Worm (Caenorhabditis elegans) whole organism, early embryonic: ENCODE measurements around the gene F28A10.8.

Experiments used
- B0310.2 ChIP-seq: sonication (generic microtip); optimal IDR thresholded peaks from 2 replicates; lab custom pipeline; 2016; ENCODE audit warnings: mild to moderate bottlenecking, missing genetic modification characterization, missing compliant biosample characterization
- F13C5.2 ChIP-seq: sonication (generic microtip); optimal IDR thresholded peaks from 2 replicates; lab custom pipeline; 2017; ENCODE audit warnings: mild to moderate bottlenecking, missing genetic modification characterization, inconsistent platforms, missing compliant biosample characterization
- aly-1 ChIP-seq: sonication (generic microtip); optimal IDR thresholded peaks from 2 replicates; lab custom pipeline; 2016; ENCODE audit warnings: missing genetic modification characterization, missing compliant biosample characterization
- ama-1 ChIP-seq: fragments of 150-350 bp; optimal IDR thresholded peaks from 2 replicates; lab custom pipeline; 2014
- ceh-13 ChIP-seq: fragments of 200-800 bp; sonication (Bioruptor generic); optimal IDR thresholded peaks from 2 replicates; lab custom pipeline; 2018; ENCODE audit warnings: mild to moderate bottlenecking, missing genetic modification characterization, missing compliant biosample characterization
- ceh-36 ChIP-seq: sonication (generic microtip); optimal IDR thresholded peaks from 2 replicates; lab custom pipeline; 2016; ENCODE audit warnings: missing genetic modification characterization, inconsistent platforms, missing compliant biosample characterization
- ets-7 ChIP-seq: sonication (generic microtip); optimal IDR thresholded peaks from 2 replicates; lab custom pipeline; 2016; ENCODE audit warnings: missing genotype, missing genetic modification characterization, missing compliant biosample characterization
- flt-1 ChIP-seq: fragments of 200-800 bp; sonication (Bioruptor generic); IDR thresholded peaks from 2 replicates; pipeline ENCODE4 v1.3.6; 2022; ENCODE audit warnings: missing genetic modification characterization, missing compliant biosample characterization
- hmbx-1 ChIP-seq: sonication (generic microtip); optimal IDR thresholded peaks from 2 replicates; lab custom pipeline; 2016; ENCODE audit warnings: mild to moderate bottlenecking, missing genetic modification characterization, missing compliant biosample characterization
- hmg-4 ChIP-seq: fragments of 200-800 bp; sonication (Bioruptor generic); optimal IDR thresholded peaks from 2 replicates; lab custom pipeline; 2018; ENCODE audit warnings: mild to moderate bottlenecking, missing genetic modification characterization, missing compliant biosample characterization
- hnd-1 ChIP-seq: sonication (generic microtip); optimal IDR thresholded peaks from 2 replicates; lab custom pipeline; 2016; ENCODE audit warnings: missing genetic modification characterization, missing compliant biosample characterization
- pes-1 ChIP-seq: fragments of 200-800 bp; sonication (Bioruptor generic); IDR thresholded peaks from 2 replicates; pipeline ENCODE4 v1.3.6; 2022; ENCODE audit warnings: missing genetic modification reagents, missing genetic modification characterization, missing compliant biosample characterization
- scrt-1 ChIP-seq: fragments of 200-800 bp; sonication (Bioruptor generic); IDR thresholded peaks from 2 replicates; pipeline ENCODE4 v1.3.6; 2022; ENCODE audit warnings: missing genetic modification characterization, missing compliant biosample characterization
- sea-1 ChIP-seq: fragments of 200-800 bp; sonication (Bioruptor generic); conservative IDR thresholded peaks from 2 replicates; pipeline ENCODE4 v1.3.6; 2022; ENCODE audit warnings: missing genetic modification characterization, missing compliant biosample characterization
- tbx-11 ChIP-seq: fragments of 200-800 bp; sonication (Bioruptor generic); IDR thresholded peaks from 2 replicates; pipeline ENCODE4 v1.3.6; 2022; ENCODE audit warnings: missing genetic modification characterization, missing compliant biosample characterization
- tbx-37 ChIP-seq: fragments of 200-800 bp; sonication (Bioruptor generic); conservative IDR thresholded peaks from 2 replicates; pipeline ENCODE4 v1.3.6; 2022; ENCODE audit warnings: missing genetic modification reagents, missing genetic modification characterization, missing compliant biosample characterization
- tra-4 ChIP-seq: sonication (generic microtip); optimal IDR thresholded peaks from 2 replicates; lab custom pipeline; 2017; ENCODE audit warnings: missing genetic modification characterization, missing compliant biosample characterization

The F28A10.8 gene

DNA sequence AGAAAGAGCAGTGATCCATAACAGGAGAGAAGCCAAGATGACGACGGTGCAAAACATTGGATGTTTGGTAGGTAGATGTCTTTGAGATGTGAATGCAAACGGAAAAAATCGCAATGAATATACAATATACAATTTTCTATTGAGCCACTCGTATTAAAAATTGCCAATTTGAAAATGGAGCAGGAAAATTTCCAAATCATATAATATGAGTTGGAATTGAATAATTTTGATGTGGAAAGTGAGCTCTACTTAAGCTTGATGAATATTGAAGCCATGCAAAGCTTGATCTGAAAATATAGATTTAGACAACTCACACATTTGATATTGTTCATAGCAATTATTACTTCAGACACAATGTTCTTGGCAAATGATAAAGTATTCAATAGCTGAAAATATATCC lies at the start of gene F28A10.8:
TSS of gene F28A10.8 (minus strand) at position 101 of the 400 bp plus-strand sequence.
- no peak for TF ChIP-seq B0310.2
- no peak for TF ChIP-seq ets-7 (tag; lab: Kevin White, UChicago)
- no peak for TF ChIP-seq hnd-1 (tag; lab: Kevin White, UChicago)
- TF ChIP-seq flt-1 (GFP tag; lab: Robert Waterston, UW), result no peak
- no peak for TF ChIP-seq tbx-11 (GFP tag; lab: Robert Waterston, UW)
- no peak for TF ChIP-seq tra-4
- TF ChIP-seq scrt-1 (GFP tag; lab: Robert Waterston, UW), result no peak
- no peak for TF ChIP-seq ama-1 (lab: Kevin White, UChicago)
- no peak for TF ChIP-seq tbx-37 (GFP tag; lab: Robert Waterston, UW)
- TF ChIP-seq hmg-4 (GFP tag; lab: Kevin White, UChicago), result no peak
- TF ChIP-seq sea-1 (GFP tag; lab: Robert Waterston, UW), result no peak
- TF ChIP-seq ceh-13, result no peak
- no peak for TF ChIP-seq pes-1 (GFP tag; lab: Robert Waterston, UW)
- no peak for TF ChIP-seq hmbx-1 (tag; lab: Kevin White, UChicago)

- no peak for TF ChIP-seq B0310.2
- no peak for TF ChIP-seq aly-1 (tag; lab: Kevin White, UChicago)
- TF ChIP-seq pes-1 (GFP tag; lab: Robert Waterston, UW), result no peak
- TF ChIP-seq sea-1 (GFP tag; lab: Robert Waterston, UW), result no peak
- no peak for TF ChIP-seq tra-4
- no peak for TF ChIP-seq scrt-1 (GFP tag; lab: Robert Waterston, UW)
- no peak for TF ChIP-seq ceh-13
- TF ChIP-seq ceh-36 (tag; lab: Kevin White, UChicago), result no peak
Observed at ce11 chrII:888024-888423, 49.7 kb upstream of the F28A10.8 start, which contains the start of gene T07D3.4. Gene T07D3.4 (plus strand): TSS chrII:888309.

DNA sequence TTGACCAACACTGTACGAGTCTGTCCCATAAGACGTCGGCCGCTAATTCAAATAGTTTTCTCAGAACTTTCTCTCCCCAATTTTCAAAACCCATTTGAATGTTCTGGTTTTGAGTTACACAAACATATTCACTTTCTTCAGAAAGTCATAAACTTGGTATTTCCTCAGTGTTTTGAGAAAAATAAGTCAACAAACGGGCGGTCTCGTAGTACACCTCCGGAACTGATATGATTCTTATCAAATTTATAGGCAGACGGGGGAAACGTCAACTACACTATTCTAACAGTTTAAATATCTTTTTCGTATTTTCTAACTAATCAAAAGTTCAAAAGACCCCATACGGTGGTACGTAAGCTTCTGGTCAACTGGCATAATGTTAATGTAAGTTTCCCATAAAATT lies 45.9 kb upstream of the F28A10.8 start:
- TF ChIP-seq hmg-4 (GFP tag; lab: Kevin White, UChicago) (no peak), F13C5.2 (tag; lab: Kevin White, UChicago) (no peak)

- TF ChIP-seq tbx-11 (GFP tag; lab: Robert Waterston, UW), result no peak
- TF ChIP-seq hmbx-1 (tag; lab: Kevin White, UChicago), result no peak
- no peak for TF ChIP-seq hnd-1 (tag; lab: Kevin White, UChicago)
- TF ChIP-seq ceh-13, result no peak
- no peak for TF ChIP-seq pes-1 (GFP tag; lab: Robert Waterston, UW)
- TF ChIP-seq flt-1 (GFP tag; lab: Robert Waterston, UW), result no peak
- TF ChIP-seq tbx-37 (GFP tag; lab: Robert Waterston, UW), result no peak
- TF ChIP-seq B0310.2, result no peak
- TF ChIP-seq ama-1 (lab: Kevin White, UChicago), result no peak
- TF ChIP-seq sea-1 (GFP tag; lab: Robert Waterston, UW), result no peak
- no peak for TF ChIP-seq hmg-4 (GFP tag; lab: Kevin White, UChicago)
- no peak for TF ChIP-seq F13C5.2 (tag; lab: Kevin White, UChicago)
- TF ChIP-seq scrt-1 (GFP tag; lab: Robert Waterston, UW), result no peak
Observed at ce11 chrII:880666-881226, 42.4 kb upstream of the F28A10.8 start.

DNA sequence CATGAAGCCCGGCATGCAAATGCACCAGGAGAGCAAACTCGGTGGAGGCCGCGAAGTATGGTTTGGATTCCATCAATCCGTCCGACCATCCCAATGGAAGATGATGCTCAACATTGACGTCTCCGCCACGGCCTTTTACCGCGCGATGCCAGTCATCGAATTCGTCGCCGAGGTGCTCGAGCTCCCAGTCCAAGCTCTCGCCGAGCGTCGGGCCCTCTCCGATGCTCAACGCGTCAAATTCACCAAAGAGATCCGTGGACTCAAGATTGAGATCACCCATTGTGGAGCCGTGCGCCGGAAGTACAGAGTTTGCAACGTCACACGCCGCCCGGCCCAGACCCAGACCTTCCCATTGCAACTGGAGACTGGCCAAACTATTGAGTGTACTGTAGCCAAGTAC lies 37.4 kb upstream of the F28A10.8 start:
- TF ChIP-seq pes-1 (GFP tag; lab: Robert Waterston, UW) (no peak), hmbx-1 (tag; lab: Kevin White, UChicago) (no peak), ama-1 (lab: Kevin White, UChicago) (no peak), tra-4 (no peak), B0310.2 (no peak), hnd-1 (tag; lab: Kevin White, UChicago) (no peak), ets-7 (tag; lab: Kevin White, UChicago) (no peak)

ce11 chrII:872993-873787 lies 34.9 kb upstream of the F28A10.8 start, which contains the start of gene alg-2:
Gene alg-2 (plus strand): TSS chrII:873212.
- TF ChIP-seq ceh-13 (no peak), hnd-1 (tag; lab: Kevin White, UChicago) (no peak), ama-1 (lab: Kevin White, UChicago) (no peak), pes-1 (GFP tag; lab: Robert Waterston, UW) (peak; percentile 61)

- TF ChIP-seq sea-1 (GFP tag; lab: Robert Waterston, UW) (no peak), tra-4 (no peak), ama-1 (lab: Kevin White, UChicago) (no peak), ceh-13 (no peak), tbx-37 (GFP tag; lab: Robert Waterston, UW) (no peak), ets-7 (tag; lab: Kevin White, UChicago) (no peak), hmbx-1 (tag; lab: Kevin White, UChicago) (no peak)
Observed at ce11 chrII:869316-869715, 31.0 kb upstream of the F28A10.8 start.

DNA sequence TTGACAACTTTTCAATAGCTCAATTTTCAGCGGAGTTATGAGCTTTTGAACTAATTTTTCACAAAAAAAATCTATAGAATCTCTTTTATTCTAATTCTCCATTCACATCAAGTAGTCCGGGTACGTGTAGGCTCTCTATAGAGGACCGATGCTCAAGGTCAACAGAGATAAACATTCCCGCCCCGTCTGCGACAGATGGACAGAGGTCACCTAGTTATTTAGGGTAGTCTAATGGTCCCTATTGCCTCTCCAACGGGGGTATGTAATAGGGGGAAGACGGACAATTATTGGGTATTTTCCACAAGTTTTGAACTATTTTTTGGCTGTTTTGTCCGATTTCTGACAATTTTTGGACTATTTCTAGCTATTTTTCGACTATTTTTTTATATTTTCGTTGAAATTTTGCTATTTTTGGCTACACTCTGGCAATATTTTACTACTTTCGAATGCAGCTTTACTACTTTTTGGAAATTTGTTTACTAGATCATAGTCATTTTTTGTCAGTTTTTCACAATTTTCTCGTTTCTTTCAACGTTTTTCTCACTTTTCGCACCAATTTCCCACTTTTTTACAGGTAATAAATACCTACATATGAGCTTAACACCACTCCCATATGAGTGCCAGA lies 30.0 kb upstream of the F28A10.8 start, which contains the start of gene fbxc-51:
TSS of gene fbxc-51 (plus strand) at position 575 of the 625 bp plus-strand sequence.
- TF ChIP-seq hnd-1 (tag; lab: Kevin White, UChicago) (no peak), ceh-36 (tag; lab: Kevin White, UChicago) (no peak), ama-1 (lab: Kevin White, UChicago) (no peak), pes-1 (GFP tag; lab: Robert Waterston, UW) (no peak), flt-1 (GFP tag; lab: Robert Waterston, UW) (no peak), hmg-4 (GFP tag; lab: Kevin White, UChicago) (no peak), tra-4 (no peak), B0310.2 (no peak), aly-1 (tag; lab: Kevin White, UChicago) (no peak)
